Worm (Caenorhabditis elegans) whole organism, L2 larva: Measurements from ENCODE around the gene C49A9.4.

Source experiments
- C34F6.9 ChIP-seq: fragments of 150-350 bp; optimal IDR thresholded peaks from 2 replicates; lab custom pipeline; 2014; ENCODE audit warnings: missing biosample characterization, missing genetic modification characterization
- F13H6.1 ChIP-seq: sonication (generic microtip); optimal IDR thresholded peaks from 2 replicates; lab custom pipeline; 2016; ENCODE audit warnings: missing genetic modification characterization, missing compliant biosample characterization
- R02D3.7 ChIP-seq: fragments of 150-350 bp; optimal IDR thresholded peaks from 2 replicates; lab custom pipeline; 2014; ENCODE audit warnings: missing biosample characterization, missing genetic modification characterization
- Y55F3AM.14 ChIP-seq: fragments of 200-800 bp; sonication (Bioruptor generic); optimal IDR thresholded peaks from 2 replicates; lab custom pipeline; 2018; ENCODE audit warnings: mild to moderate bottlenecking, missing genetic modification characterization, missing compliant biosample characterization
- ZK546.5 ChIP-seq: sonication (generic microtip); optimal IDR thresholded peaks from 2 replicates; lab custom pipeline; 2017; ENCODE audit warnings: missing biosample characterization, missing genetic modification characterization
- alr-1 ChIP-seq: fragments of 150-350 bp; optimal IDR thresholded peaks from 2 replicates; lab custom pipeline; 2014; ENCODE audit warnings: missing biosample characterization, missing genetic modification characterization
- aly-2 ChIP-seq: fragments of 150-350 bp; optimal IDR thresholded peaks from 2 replicates; lab custom pipeline; 2014; ENCODE audit warnings: missing biosample characterization, missing genetic modification characterization
- blmp-1 ChIP-seq: sonication (generic microtip); optimal IDR thresholded peaks from 2 replicates; lab custom pipeline; 2017; ENCODE audit warnings: missing genetic modification characterization, mild to moderate bottlenecking, missing compliant biosample characterization, antibody characterized with exemption, moderate library complexity; ENCODE audit not compliant: insufficient read depth
- ceh-16 ChIP-seq: fragments of 150-350 bp; optimal IDR thresholded peaks from 2 replicates; lab custom pipeline; 2014; ENCODE audit warnings: missing biosample characterization, missing genetic modification characterization
- ceh-82 ChIP-seq: fragments of 150-350 bp; optimal IDR thresholded peaks from 2 replicates; lab custom pipeline; 2014; ENCODE audit warnings: missing biosample characterization, missing genetic modification characterization
- crh-2 ChIP-seq: sonication (generic microtip); optimal IDR thresholded peaks from 2 replicates; lab custom pipeline; 2017; ENCODE audit warnings: missing biosample characterization, missing genetic modification characterization
- dmd-4 ChIP-seq: sonication (generic microtip); optimal IDR thresholded peaks from 2 replicates; lab custom pipeline; 2017; ENCODE audit warnings: missing biosample characterization, missing genetic modification characterization
- egl-27 ChIP-seq: sonication (generic microtip); optimal IDR thresholded peaks from 3 replicates; lab custom pipeline; 2017; ENCODE audit warnings: missing biosample characterization, missing genetic modification reagents, missing genetic modification characterization
- elt-1 ChIP-seq: fragments of 150-350 bp; optimal IDR thresholded peaks from 2 replicates; lab custom pipeline; 2014; ENCODE audit warnings: missing biosample characterization, missing genetic modification characterization
- elt-3 ChIP-seq: sonication (generic microtip); optimal IDR thresholded peaks from 2 replicates; lab custom pipeline; 2017; ENCODE audit warnings: missing biosample characterization, missing genetic modification characterization
- fos-1 ChIP-seq: fragments of 150-350 bp; optimal IDR thresholded peaks from 2 replicates; lab custom pipeline; 2014; ENCODE audit warnings: missing biosample characterization, missing genetic modification characterization
- gmeb-1 ChIP-seq: fragments of 150-350 bp; optimal IDR thresholded peaks from 2 replicates; lab custom pipeline; 2014; ENCODE audit warnings: missing biosample characterization, missing genetic modification characterization
- lin-11 ChIP-seq: fragments of 150-350 bp; sonication (generic microtip); optimal IDR thresholded peaks from 2 replicates; lab custom pipeline; 2014; ENCODE audit warnings: missing biosample characterization, missing genetic modification characterization, inconsistent platforms, mixed read lengths
- lin-13 ChIP-seq: fragments of 150-350 bp; optimal IDR thresholded peaks from 2 replicates; lab custom pipeline; 2014; ENCODE audit warnings: missing biosample characterization, missing genetic modification reagents, missing genetic modification characterization
- lin-39 ChIP-seq: fragments of 150-350 bp; optimal IDR thresholded peaks from 2 replicates; lab custom pipeline; 2014; ENCODE audit warnings: missing biosample characterization, missing genetic modification reagents, missing genetic modification characterization
- lsy-2 ChIP-seq, 2 experiments: fragments of 150-350 bp in 1 of 2; sonication (generic microtip) in 1 of 2; optimal IDR thresholded peaks; 2 replicates each; lab custom pipeline; 2014 to 2017; ENCODE audit warnings: missing biosample characterization in 2 of 2, missing genetic modification characterization in 2 of 2
- mab-5 ChIP-seq: fragments of 150-350 bp; optimal IDR thresholded peaks from 2 replicates; lab custom pipeline; 2014; ENCODE audit warnings: missing biosample characterization, missing genetic modification characterization
- mdl-1 ChIP-seq, 2 experiments: fragments of 150-350 bp in 1 of 2; sonication (generic microtip) in 1 of 2; optimal IDR thresholded peaks; 2 replicates each; lab custom pipeline; 2017; ENCODE audit warnings: missing biosample characterization in 2 of 2, missing genetic modification characterization in 2 of 2
- nhr-10 ChIP-seq: sonication (generic microtip); optimal IDR thresholded peaks from 2 replicates; lab custom pipeline; 2017; ENCODE audit warnings: missing biosample characterization, missing genetic modification characterization
- nhr-12 ChIP-seq: fragments of 150-350 bp; optimal IDR thresholded peaks from 2 replicates; lab custom pipeline; 2014; ENCODE audit warnings: missing biosample characterization, missing genetic modification characterization
- nhr-129 ChIP-seq: fragments of 150-350 bp; optimal IDR thresholded peaks from 2 replicates; lab custom pipeline; 2014; ENCODE audit warnings: missing biosample characterization, missing genetic modification characterization
- nhr-237 ChIP-seq: fragments of 150-350 bp; optimal IDR thresholded peaks from 2 replicates; lab custom pipeline; 2014; ENCODE audit warnings: missing biosample characterization, missing genetic modification characterization
- nhr-25 ChIP-seq: fragments of 150-350 bp; sonication (generic microtip); optimal IDR thresholded peaks from 3 replicates; lab custom pipeline; 2014; ENCODE audit warnings: missing biosample characterization, missing genetic modification characterization
- nhr-6 ChIP-seq: fragments of 150-350 bp; optimal IDR thresholded peaks from 2 replicates; lab custom pipeline; 2014; ENCODE audit warnings: missing biosample characterization, missing genetic modification characterization
- nhr-77 ChIP-seq: fragments of 150-350 bp; optimal IDR thresholded peaks from 2 replicates; lab custom pipeline; 2014; ENCODE audit warnings: missing biosample characterization, missing genetic modification characterization
- peb-1 ChIP-seq: fragments of 150-350 bp; optimal IDR thresholded peaks from 2 replicates; lab custom pipeline; 2014; ENCODE audit warnings: missing biosample characterization, missing genetic modification characterization
- sem-4 ChIP-seq: fragments of 150-350 bp; optimal IDR thresholded peaks from 2 replicates; lab custom pipeline; 2014; ENCODE audit warnings: missing biosample characterization, missing genetic modification reagents, missing genetic modification characterization
- skn-1 ChIP-seq: sonication (generic microtip); optimal IDR thresholded peaks from 2 replicates; lab custom pipeline; 2017; ENCODE audit warnings: missing biosample characterization, missing genetic modification characterization
- sma-3 ChIP-seq: sonication (generic microtip); optimal IDR thresholded peaks from 2 replicates; lab custom pipeline; 2016; ENCODE audit warnings: missing genetic modification reagents, missing genetic modification characterization, missing compliant biosample characterization
- sma-9 ChIP-seq, 2 experiments: fragments of 150-350 bp in 1 of 2; sonication (generic microtip) in 1 of 2; optimal IDR thresholded peaks; 2 replicates each; lab custom pipeline; 2014 to 2016; ENCODE audit warnings: missing genetic modification characterization in 2 of 2, mild to moderate bottlenecking in 1 of 2, missing biosample characterization in 1 of 2, missing compliant biosample characterization in 1 of 2, missing genetic modification reagents in 1 of 2, moderate library complexity in 1 of 2
- snpc-4 ChIP-seq: fragments of 150-350 bp; optimal IDR thresholded peaks from 2 replicates; lab custom pipeline; 2014; ENCODE audit warnings: missing biosample characterization, missing genetic modification characterization
- unc-39 ChIP-seq: fragments of 150-350 bp; optimal IDR thresholded peaks from 2 replicates; lab custom pipeline; 2014; ENCODE audit warnings: missing biosample characterization, missing genetic modification characterization
- unc-62 ChIP-seq: fragments of 150-350 bp; optimal IDR thresholded peaks from 2 replicates; lab custom pipeline; 2014; ENCODE audit warnings: missing biosample characterization, missing genetic modification reagents, missing genetic modification characterization
- zag-1 ChIP-seq: fragments of 150-350 bp; optimal IDR thresholded peaks from 2 replicates; lab custom pipeline; 2014; ENCODE audit warnings: missing biosample characterization, missing genetic modification characterization
- ztf-1 ChIP-seq: fragments of 200-800 bp; sonication (Bioruptor generic); conservative IDR thresholded peaks from 2 replicates; pipeline ENCODE4 v1.3.6; 2022; ENCODE audit warnings: missing genetic modification characterization, missing compliant biosample characterization
- ztf-11 ChIP-seq: sonication (generic microtip); optimal IDR thresholded peaks from 2 replicates; lab custom pipeline; 2017; ENCODE audit warnings: missing biosample characterization, missing genetic modification characterization
- ztf-4 ChIP-seq: fragments of 150-350 bp; optimal IDR thresholded peaks from 2 replicates; lab custom pipeline; 2014; ENCODE audit warnings: missing biosample characterization, missing genetic modification characterization

The C49A9.4 gene

ce11 chrIV:6185578-6185977 lies 33.9 kb upstream of the C49A9.4 start, which contains the start of gene asp-9:
asp-9 (plus strand) TSS chrIV:6185889.
- no peak for TF ChIP-seq elt-1
- TF ChIP-seq fos-1 (tag; lab: Kevin White, UChicago) = peak; percentile 48
- no peak for TF ChIP-seq egl-27 (tag; lab: Kevin White, UChicago)
- no peak for TF ChIP-seq R02D3.7
- TF ChIP-seq mab-5 (tag; lab: Kevin White, UChicago) = no peak

ce11 chrIV:6187160-6187559 lies 32.3 kb upstream of the C49A9.4 start:
- TF ChIP-seq nhr-25 (tag; lab: Kevin White, UChicago) (no peak), Y55F3AM.14 (no peak), nhr-12 (tag; lab: Kevin White, UChicago) (no peak), peb-1 (tag; lab: Kevin White, UChicago) (no peak), ceh-16 (tag; lab: Kevin White, UChicago) (no peak), unc-62 (no peak), F13H6.1 (no peak)
- TF ChIP-seq, all 48 proteins: peak for 0

ce11 chrIV:6200249-6200648 lies 19.2 kb upstream of the C49A9.4 start:
- TF ChIP-seq sem-4 (tag; lab: Kevin White, UChicago) = no peak
- TF ChIP-seq ztf-11 = no peak
- TF ChIP-seq elt-3 (tag; lab: Kevin White, UChicago) = no peak
- TF ChIP-seq blmp-1 = no peak
- TF ChIP-seq lin-13 (GFP tag; lab: Kevin White, UChicago) = no peak
- TF ChIP-seq skn-1 (tag; lab: Kevin White, UChicago) = no peak
- no peak for TF ChIP-seq zag-1
- TF ChIP-seq alr-1 (tag; lab: Kevin White, UChicago) = no peak
- TF ChIP-seq fos-1 (tag; lab: Kevin White, UChicago) = no peak
- no peak for TF ChIP-seq elt-1
- no peak for TF ChIP-seq nhr-6 (tag; lab: Kevin White, UChicago)
- TF ChIP-seq, all 48 proteins: peak for 0

ce11 chrIV:6201769-6202168 lies 17.7 kb upstream of the C49A9.4 start, which contains the start of gene tkr-2:
tkr-2 (plus strand) TSS chrIV:6202069.
- TF ChIP-seq ztf-1 (GFP tag; lab: Robert Waterston, UW) (no peak), blmp-1 (no peak), unc-39 (no peak), ceh-16 (tag; lab: Kevin White, UChicago) (no peak), aly-2 (no peak), nhr-25 (tag; lab: Kevin White, UChicago) (no peak), elt-1 (no peak), ceh-82 (tag; lab: Kevin White, UChicago) (no peak), ztf-4 (tag; lab: Kevin White, UChicago) (no peak), crh-2 (tag; lab: Kevin White, UChicago) (no peak), sma-9 (GFP tag; optimal IDR thresholded peaks at IDR 0.05; lab: Kevin White, UChicago) (no peak), sma-9 (tag; optimal IDR thresholded peaks at IDR 0.05; lab: Kevin White, UChicago) (no peak), ztf-11 (no peak), mab-5 (tag; lab: Kevin White, UChicago) (no peak)

- TF ChIP-seq egl-27 (tag; lab: Kevin White, UChicago) (no peak), dmd-4 (tag; lab: Kevin White, UChicago) (no peak), lsy-2 (tag; optimal IDR thresholded peaks at IDR 0.05; lab: Kevin White, UChicago) (peak; percentile 83 to 90), R02D3.7 (peak; percentile 67), fos-1 (tag; lab: Kevin White, UChicago) (peak; percentile 42), unc-62 (no peak), mdl-1 (tag; optimal IDR thresholded peaks at IDR 0.05; lab: Kevin White, UChicago) (no peak), nhr-12 (tag; lab: Kevin White, UChicago) (no peak), lin-39 (tag; lab: Kevin White, UChicago) (no peak), sma-9 (GFP tag; optimal IDR thresholded peaks at IDR 0.05; lab: Kevin White, UChicago) (peak; percentile 94), sma-9 (tag; optimal IDR thresholded peaks at IDR 0.05; lab: Kevin White, UChicago) (no peak), blmp-1 (peak; percentile 22), lin-13 (GFP tag; lab: Kevin White, UChicago) (peak; percentile 79), sma-3 (GFP tag; lab: Kevin White, UChicago) (peak; percentile 93), crh-2 (tag; lab: Kevin White, UChicago) (peak; percentile 72), nhr-129 (tag; lab: Kevin White, UChicago) (no peak), F13H6.1 (peak; percentile 90), Y55F3AM.14 (peak; percentile 6), lin-11 (tag; lab: Kevin White, UChicago) (peak; percentile 62), gmeb-1 (tag; lab: Kevin White, UChicago) (peak; percentile 97), snpc-4 (tag; lab: Kevin White, UChicago) (peak; percentile 71), nhr-77 (tag; lab: Kevin White, UChicago) (no peak), ZK546.5 (no peak), ztf-1 (GFP tag; lab: Robert Waterston, UW) (no peak), ztf-11 (no peak), sem-4 (tag; lab: Kevin White, UChicago) (peak; percentile 58), nhr-6 (tag; lab: Kevin White, UChicago) (peak; percentile 21), C34F6.9 (peak; percentile 87), unc-39 (no peak), nhr-237 (tag; lab: Kevin White, UChicago) (no peak), nhr-10 (tag; lab: Kevin White, UChicago) (peak; percentile 14), elt-1 (no peak), mab-5 (tag; lab: Kevin White, UChicago) (peak; percentile 81), ztf-4 (tag; lab: Kevin White, UChicago) (no peak)
Measured at ce11 chrIV:6206294-6206776, 13.2 kb upstream of the C49A9.4 start, which contains the start of gene C49A9.10. C49A9.10 (minus strand) TSS chrIV:6206344.
